Worm (Caenorhabditis elegans) whole organism, late embryonic: Measurements from ENCODE around the gene cest-3.

Source experiments
- C08G9.2 ChIP-seq: sonication (generic microtip); optimal IDR thresholded peaks from 2 replicates; lab custom pipeline; 2016; ENCODE audit warnings: mild to moderate bottlenecking, missing genetic modification characterization, moderate library complexity, missing compliant biosample characterization
- K02D7.2 ChIP-seq: sonication (generic microtip); optimal IDR thresholded peaks from 2 replicates; lab custom pipeline; 2017; ENCODE audit warnings: mild to moderate bottlenecking, missing genetic modification characterization, missing compliant biosample characterization
- K09A11.1 ChIP-seq: sonication (generic microtip); optimal IDR thresholded peaks from 2 replicates; lab custom pipeline; 2017; ENCODE audit warnings: antibody characterized with exemption, mild to moderate bottlenecking, missing genetic modification characterization, missing compliant biosample characterization; ENCODE audit not compliant: insufficient read depth
- T23F11.4 ChIP-seq: fragments of 200-800 bp; sonication (Bioruptor generic); optimal IDR thresholded peaks from 2 replicates; lab custom pipeline; 2018; ENCODE audit warnings: mild to moderate bottlenecking, missing genetic modification characterization, missing compliant biosample characterization
- ceh-14 ChIP-seq: sonication (generic microtip); optimal IDR thresholded peaks from 2 replicates; lab custom pipeline; 2016; ENCODE audit warnings: missing genotype, missing genetic modification characterization, missing compliant biosample characterization
- ceh-18 ChIP-seq: sonication (generic microtip); optimal IDR thresholded peaks from 2 replicates; lab custom pipeline; 2016; ENCODE audit warnings: missing genetic modification characterization, missing compliant biosample characterization
- ceh-19 ChIP-seq: fragments of 200-800 bp; sonication (Bioruptor generic); optimal IDR thresholded peaks from 2 replicates; lab custom pipeline; 2018; ENCODE audit warnings: mild to moderate bottlenecking, missing genetic modification characterization, missing compliant biosample characterization
- ceh-2 ChIP-seq: sonication (generic microtip); optimal IDR thresholded peaks from 2 replicates; lab custom pipeline; 2016; ENCODE audit warnings: missing genotype, missing genetic modification characterization, missing compliant biosample characterization
- ceh-24 ChIP-seq: sonication (generic microtip); optimal IDR thresholded peaks from 2 replicates; lab custom pipeline; 2016; ENCODE audit warnings: mild to moderate bottlenecking, missing genetic modification characterization, missing compliant biosample characterization
- ceh-31 ChIP-seq: sonication (generic microtip); optimal IDR thresholded peaks from 2 replicates; lab custom pipeline; 2016; ENCODE audit warnings: missing genetic modification characterization, missing compliant biosample characterization
- ceh-48 ChIP-seq: sonication (generic microtip); optimal IDR thresholded peaks from 2 replicates; lab custom pipeline; 2016; ENCODE audit warnings: missing genetic modification characterization, inconsistent platforms, missing compliant biosample characterization
- ceh-6 ChIP-seq: fragments of 200-800 bp; sonication (Bioruptor generic); optimal IDR thresholded peaks from 2 replicates; lab custom pipeline; 2018; ENCODE audit warnings: mild to moderate bottlenecking, missing genetic modification characterization, missing compliant biosample characterization
- ceh-9 ChIP-seq: sonication (generic microtip); optimal IDR thresholded peaks from 2 replicates; lab custom pipeline; 2016; ENCODE audit warnings: mild to moderate bottlenecking, missing genetic modification characterization, inconsistent platforms, missing compliant biosample characterization
- dmd-4 ChIP-seq: sonication (generic microtip); optimal IDR thresholded peaks from 2 replicates; lab custom pipeline; 2016; ENCODE audit warnings: borderline replicate concordance, missing genetic modification characterization, missing compliant biosample characterization
- dve-1 ChIP-seq: sonication (generic microtip); optimal IDR thresholded peaks from 2 replicates; lab custom pipeline; 2017; ENCODE audit warnings: antibody characterized with exemption, mild to moderate bottlenecking, missing genetic modification characterization, missing compliant biosample characterization
- elt-2 ChIP-seq: sonication (generic microtip); optimal IDR thresholded peaks from 2 replicates; lab custom pipeline; 2016; ENCODE audit warnings: missing genetic modification reagents, missing genetic modification characterization, missing compliant biosample characterization
- elt-4 ChIP-seq: sonication (generic microtip); optimal IDR thresholded peaks from 2 replicates; lab custom pipeline; 2016; ENCODE audit warnings: missing genetic modification characterization, missing compliant biosample characterization
- ets-4 ChIP-seq: sonication (generic microtip); optimal IDR thresholded peaks from 2 replicates; lab custom pipeline; 2016; ENCODE audit warnings: missing genetic modification characterization, missing compliant biosample characterization
- fax-1 ChIP-seq: sonication (generic microtip); optimal IDR thresholded peaks from 2 replicates; lab custom pipeline; 2016; ENCODE audit warnings: missing genotype, missing genetic modification characterization, missing compliant biosample characterization
- fkh-10 ChIP-seq: fragments of 150-350 bp; optimal IDR thresholded peaks from 2 replicates; lab custom pipeline; 2014; ENCODE audit warnings: missing biosample characterization, missing genetic modification reagents, missing genetic modification characterization
- gmeb-2 ChIP-seq: sonication (generic microtip); optimal IDR thresholded peaks from 2 replicates; lab custom pipeline; 2016; ENCODE audit warnings: missing genetic modification characterization, inconsistent platforms, missing compliant biosample characterization
- hlh-6 ChIP-seq: sonication (generic microtip); optimal IDR thresholded peaks from 2 replicates; lab custom pipeline; 2016; ENCODE audit warnings: missing genotype, missing genetic modification characterization, missing compliant biosample characterization
- hlh-8 ChIP-seq: sonication (generic microtip); optimal IDR thresholded peaks from 2 replicates; lab custom pipeline; 2016; ENCODE audit warnings: missing genotype, missing genetic modification characterization, missing compliant biosample characterization
- lim-6 ChIP-seq: sonication (generic microtip); optimal IDR thresholded peaks from 2 replicates; lab custom pipeline; 2016; ENCODE audit warnings: missing genetic modification characterization, missing compliant biosample characterization
- lin-11 ChIP-seq: fragments of 200-800 bp; sonication (Bioruptor generic); optimal IDR thresholded peaks from 2 replicates; lab custom pipeline; 2018; ENCODE audit warnings: mild to moderate bottlenecking, missing genetic modification characterization, missing compliant biosample characterization
- mec-3 ChIP-seq: sonication (generic microtip); optimal IDR thresholded peaks from 2 replicates; lab custom pipeline; 2016; ENCODE audit warnings: borderline replicate concordance, missing genetic modification characterization, missing compliant biosample characterization
- nfya-1 ChIP-seq: sonication (generic microtip); optimal IDR thresholded peaks from 2 replicates; lab custom pipeline; 2017; ENCODE audit warnings: missing genetic modification characterization, mild to moderate bottlenecking, missing compliant biosample characterization, antibody characterized with exemption, moderate library complexity
- nhr-232 ChIP-seq: sonication (generic microtip); optimal IDR thresholded peaks from 2 replicates; lab custom pipeline; 2016; ENCODE audit warnings: missing genetic modification characterization, missing compliant biosample characterization
- npax-4 ChIP-seq: sonication (generic microtip); optimal IDR thresholded peaks from 2 replicates; lab custom pipeline; 2016; ENCODE audit warnings: missing genetic modification characterization, missing compliant biosample characterization
- pag-3 ChIP-seq: sonication (generic microtip); optimal IDR thresholded peaks from 2 replicates; lab custom pipeline; 2016; ENCODE audit warnings: missing compliant biosample characterization, missing genetic modification characterization, borderline replicate concordance
- pat-9 ChIP-seq: fragments of 200-800 bp; sonication (Bioruptor generic); optimal IDR thresholded peaks from 2 replicates; lab custom pipeline; 2018; ENCODE audit warnings: mild to moderate bottlenecking, missing genetic modification characterization, moderate library complexity, missing compliant biosample characterization
- pax-1 ChIP-seq: fragments of 150-350 bp; optimal IDR thresholded peaks from 2 replicates; lab custom pipeline; 2014; ENCODE audit warnings: missing biosample characterization, missing genetic modification characterization
- pha-2 ChIP-seq: sonication (generic microtip); optimal IDR thresholded peaks from 2 replicates; lab custom pipeline; 2017; ENCODE audit warnings: mild to moderate bottlenecking, missing genetic modification characterization, missing compliant biosample characterization
- pha-4 ChIP-seq: fragments of 150-350 bp; optimal IDR thresholded peaks from 2 replicates; lab custom pipeline; 2018; ENCODE audit warnings: missing biosample characterization, missing genetic modification reagents, missing genetic modification characterization
- pqm-1 ChIP-seq: sonication (generic microtip); optimal IDR thresholded peaks from 2 replicates; lab custom pipeline; 2016; ENCODE audit warnings: missing genetic modification characterization, missing compliant biosample characterization
- ref-2 ChIP-seq: sonication (generic microtip); optimal IDR thresholded peaks from 2 replicates; lab custom pipeline; 2016; ENCODE audit warnings: missing genetic modification characterization, missing compliant biosample characterization
- sdc-2 ChIP-seq: sonication (generic microtip); optimal IDR thresholded peaks from 2 replicates; lab custom pipeline; 2016; ENCODE audit warnings: missing genotype, missing genetic modification characterization, missing compliant biosample characterization
- sox-2 ChIP-seq: fragments of 200-800 bp; sonication (Bioruptor generic); IDR thresholded peaks from 2 replicates; pipeline ENCODE4 v1.3.6; 2022; ENCODE audit warnings: missing genetic modification reagents, missing genetic modification characterization, missing compliant biosample characterization
- syd-9 ChIP-seq: sonication (generic microtip); optimal IDR thresholded peaks from 2 replicates; lab custom pipeline; 2016; ENCODE audit warnings: mild to moderate bottlenecking, missing genetic modification characterization, moderate library complexity, missing compliant biosample characterization
- tbx-2 ChIP-seq: sonication (generic microtip); optimal IDR thresholded peaks from 2 replicates; lab custom pipeline; 2016; ENCODE audit warnings: missing genetic modification characterization, missing compliant biosample characterization
- tbx-7 ChIP-seq: sonication (generic microtip); optimal IDR thresholded peaks from 2 replicates; lab custom pipeline; 2016; ENCODE audit warnings: missing genotype, missing genetic modification characterization, missing compliant biosample characterization
- ttx-3 ChIP-seq: sonication (generic microtip); optimal IDR thresholded peaks from 2 replicates; lab custom pipeline; 2016; ENCODE audit warnings: missing genetic modification reagents, missing genetic modification characterization, missing compliant biosample characterization
- unc-3 ChIP-seq, 2 experiments: fragments of 200-800 bp in 1 of 2; sonication (Bioruptor generic) in 1 of 2; sonication (generic microtip) in 1 of 2; conservative IDR thresholded peaks in 1 of 2; optimal IDR thresholded peaks in 1 of 2; 2 replicates each; pipeline versions ENCODE4 v1.3.6 to Lab custom; 2016 to 2022; ENCODE audit warnings: missing compliant biosample characterization in 2 of 2, missing genetic modification characterization in 2 of 2, missing genetic modification reagents in 1 of 2
- unc-86 ChIP-seq: sonication (generic microtip); optimal IDR thresholded peaks from 2 replicates; lab custom pipeline; 2016; ENCODE audit warnings: missing genetic modification characterization, missing compliant biosample characterization
- ztf-16 ChIP-seq: sonication (generic microtip); optimal IDR thresholded peaks from 2 replicates; lab custom pipeline; 2017; ENCODE audit warnings: missing genetic modification characterization, missing compliant biosample characterization

Gene cest-3

ce11 chrX:12273870-12274269 lies 32.4 kb downstream of the cest-3 start, which contains the start of gene H19J13.2:
H19J13.2 (minus strand) TSS chrX:12273970.
- no peak for TF ChIP-seq syd-9
- no peak for TF ChIP-seq ceh-6 (GFP tag; lab: Kevin White, UChicago)
- TF ChIP-seq ceh-9 (tag; lab: Kevin White, UChicago) = no peak
- no peak for TF ChIP-seq unc-86 (tag; lab: Kevin White, UChicago)
- no peak for TF ChIP-seq ets-4 (tag; lab: Kevin White, UChicago)
- TF ChIP-seq pqm-1 = no peak
- TF ChIP-seq sox-2 (GFP tag; lab: Robert Waterston, UW) = no peak
- TF ChIP-seq gmeb-2 (tag; lab: Kevin White, UChicago) = no peak
- TF ChIP-seq K02D7.2 = no peak

- TF ChIP-seq unc-3 (GFP tag; conservative IDR thresholded peaks at IDR 0.05; lab: Robert Waterston, UW) (no peak), unc-3 (tag; optimal IDR thresholded peaks at IDR 0.05; lab: Kevin White, UChicago) (no peak), nfya-1 (no peak), dmd-4 (tag; lab: Kevin White, UChicago) (no peak), lim-6 (tag; lab: Kevin White, UChicago) (no peak), dve-1 (tag; lab: Kevin White, UChicago) (no peak), lin-11 (tag; lab: Kevin White, UChicago) (no peak), T23F11.4 (GFP tag; lab: Kevin White, UChicago) (no peak), nhr-232 (tag; lab: Kevin White, UChicago) (no peak), ceh-31 (tag; lab: Kevin White, UChicago) (no peak), elt-2 (tag; lab: Kevin White, UChicago) (no peak), sdc-2 (tag; lab: Kevin White, UChicago) (no peak), elt-4 (tag; lab: Kevin White, UChicago) (no peak), pqm-1 (no peak), tbx-7 (no peak), ref-2 (tag; lab: Kevin White, UChicago) (no peak), ceh-14 (no peak), ceh-2 (tag; lab: Kevin White, UChicago) (no peak)
These were observed 34.1 kb downstream of the cest-3 start, which contains the start of gene C04B4.6 for ce11 chrX:12275577-12275976. C04B4.6 (minus strand) TSS chrX:12275677.

ce11 chrX:12280477-12280876 lies 39.0 kb downstream of the cest-3 start, which contains the start of gene C04B4.1:
C04B4.1 (plus strand) TSS chrX:12280777.
- TF ChIP-seq tbx-7 (no peak), ztf-16 (tag; lab: Kevin White, UChicago) (no peak), fax-1 (tag; lab: Kevin White, UChicago) (no peak), sdc-2 (tag; lab: Kevin White, UChicago) (no peak), C08G9.2 (no peak), pha-2 (tag; lab: Kevin White, UChicago) (no peak), ceh-14 (no peak), K09A11.1 (tag; lab: Kevin White, UChicago) (no peak), fkh-10 (GFP tag; lab: Kevin White, UChicago) (no peak), ceh-19 (no peak), pag-3 (no peak), pha-4 (tag; lab: Kevin White, UChicago) (no peak), syd-9 (no peak), npax-4 (tag; lab: Kevin White, UChicago) (no peak), ets-4 (tag; lab: Kevin White, UChicago) (no peak), pax-1 (tag; lab: Kevin White, UChicago) (no peak)

ce11 chrX:12282911-12283310 lies 41.5 kb downstream of the cest-3 start, which contains the start of gene C04B4.2:
C04B4.2 (plus strand) TSS chrX:12283281.
- TF ChIP-seq ref-2 (tag; lab: Kevin White, UChicago) = no peak
- no peak for TF ChIP-seq dmd-4 (tag; lab: Kevin White, UChicago)
- no peak for TF ChIP-seq mec-3 (tag; lab: Kevin White, UChicago)
- no peak for TF ChIP-seq pat-9
- no peak for TF ChIP-seq unc-86 (tag; lab: Kevin White, UChicago)
- TF ChIP-seq hlh-6 (tag; lab: Kevin White, UChicago) = no peak
- TF ChIP-seq elt-2 (tag; lab: Kevin White, UChicago) = no peak
- TF ChIP-seq tbx-2 (tag; lab: Kevin White, UChicago) = no peak
- no peak for TF ChIP-seq ceh-24 (tag; lab: Kevin White, UChicago)
- no peak for TF ChIP-seq ceh-6 (GFP tag; lab: Kevin White, UChicago)
- no peak for TF ChIP-seq ceh-48
- TF ChIP-seq ceh-18 = no peak
- TF ChIP-seq ceh-2 (tag; lab: Kevin White, UChicago) = no peak
- no peak for TF ChIP-seq hlh-8 (tag; lab: Kevin White, UChicago)
- no peak for TF ChIP-seq lin-11 (tag; lab: Kevin White, UChicago)
- no peak for TF ChIP-seq npax-4 (tag; lab: Kevin White, UChicago)
- TF ChIP-seq unc-3 (GFP tag; conservative IDR thresholded peaks at IDR 0.05; lab: Robert Waterston, UW) = no peak
- no peak for TF ChIP-seq unc-3 (tag; optimal IDR thresholded peaks at IDR 0.05; lab: Kevin White, UChicago)
- no peak for TF ChIP-seq ttx-3
